Fruit fly (Drosophila melanogaster): ENCODE measurements around the gene Ddx56.

Ddx56 gene

dm6 chrX:21365421-21365820 is 22.3 kb downstream of the Ddx56 start:
- TF ChIP-seq sug (tag; optimal IDR thresholded peaks at IDR 0.05) (peak; percentile 10), zf30C (GFP tag; optimal IDR thresholded peaks at IDR 0.05) (no peak), mirr (GFP tag; optimal IDR thresholded peaks at IDR 0.05) (peak; percentile 13), CG34376 (GFP tag; optimal IDR thresholded peaks at IDR 0.05) (peak; percentile 41), slp2 (GFP tag; optimal IDR thresholded peaks at IDR 0.05) (no peak), fd3F (GFP tag; optimal IDR thresholded peaks at IDR 0.05) (no peak), CG4617 (GFP tag; optimal IDR thresholded peaks at IDR 0.05; ENCODE audit: borderline replicate concordance) (no peak), zfh2 (GFP tag; optimal IDR thresholded peaks at IDR 0.05) (no peak), exex (tag; optimal IDR thresholded peaks at IDR 0.05) (peak; percentile 74), CG10543 (GFP tag; optimal IDR thresholded peaks at IDR 0.05) (peak; percentile 11)

- TF ChIP-seq Stat92E (GFP tag; optimal IDR thresholded peaks at IDR 0.05) (no peak), H15 (GFP tag; IDR thresholded peaks at IDR 0.05) (no peak), CG2116 (GFP tag; optimal IDR thresholded peaks at IDR 0.05) (peak; percentile 27), CG11456 (GFP tag; IDR thresholded peaks at IDR 0.05) (peak; percentile 64; the same call in 1 of the 3 replicates), CG7271 (tag; optimal IDR thresholded peaks at IDR 0.05) (no peak), cwo (GFP tag; optimal IDR thresholded peaks at IDR 0.05) (no peak), CG31388 (GFP tag; optimal IDR thresholded peaks at IDR 0.05) (no peak), Mes4 (GFP tag; optimal IDR thresholded peaks at IDR 0.05) (peak; percentile 4), CG10959 (GFP tag; IDR thresholded peaks at IDR 0.05) (0 out of 2 replicates have a peak, but pooled peaks have one; percentile 11), E2f2 (GFP tag; IDR thresholded peaks at IDR 0.05) (peak; percentile 64), HHEX (GFP tag; optimal IDR thresholded peaks at IDR 0.05) (peak; percentile 34), NfI (GFP tag; optimal IDR thresholded peaks at IDR 0.05) (peak; percentile 33), HLHmδ (GFP tag; optimal IDR thresholded peaks at IDR 0.05) (no peak), CG17802 (tag; optimal IDR thresholded peaks at IDR 0.05) (no peak), onecut (GFP tag; IDR thresholded peaks at IDR 0.05) (peak; percentile 48), CG6683 (GFP tag; optimal IDR thresholded peaks at IDR 0.05) (no peak), CG12219 (GFP tag; optimal IDR thresholded peaks at IDR 0.05) (no peak), ash1 (GFP tag; optimal IDR thresholded peaks at IDR 0.05) (no peak), psq (GFP tag; optimal IDR thresholded peaks at IDR 0.05) (no peak), bbx (GFP tag; IDR thresholded peaks at IDR 0.05; ENCODE audit: partially characterized antibody) (peak; percentile 41; the same call in 1 of the 2 replicates), Dll (GFP tag; IDR thresholded peaks at IDR 0.05; ENCODE audit: partially characterized antibody) (0 out of 4 replicates have a peak, but pooled peaks have one; percentile 20), bab2 (GFP tag; optimal IDR thresholded peaks at IDR 0.05) (no peak), danr (GFP tag; IDR thresholded peaks at IDR 0.05) (no peak), ems (GFP tag; optimal IDR thresholded peaks at IDR 0.05) (no peak), chn (GFP tag; optimal IDR thresholded peaks at IDR 0.05) (no peak), bsh (GFP tag; optimal IDR thresholded peaks at IDR 0.05) (peak in 1 of 2 experiments; percentile 16), Hr39 (optimal IDR thresholded peaks at IDR 0.05) (no peak), CG8924 (tag; optimal IDR thresholded peaks at IDR 0.05) (no peak), CG3995 (GFP tag; optimal IDR thresholded peaks at IDR 0.05) (peak; percentile 3), ftz-f1 (GFP tag; optimal IDR thresholded peaks at IDR 0.05) (peak; percentile 64), Nf-YC (tag; optimal IDR thresholded peaks at IDR 0.05) (peak; percentile 21), CG9797 (GFP tag; optimal IDR thresholded peaks at IDR 0.05) (peak; percentile 87), MESR4 (GFP tag; optimal IDR thresholded peaks at IDR 0.05) (peak; percentile 71), croc (GFP tag; conservative IDR thresholded peaks at IDR 0.05) (no peak), row (GFP tag; IDR thresholded peaks at IDR 0.05) (peak; percentile 16; the same call in 1 of the 3 replicates), pita (GFP tag; optimal IDR thresholded peaks at IDR 0.05) (peak; percentile 7), CG3847 (GFP tag; IDR thresholded peaks at IDR 0.05) (peak; percentile 27; the same call in 1 of the 2 replicates), CG13775 (GFP tag; optimal IDR thresholded peaks at IDR 0.05) (peak; percentile 18), Nf-YB (GFP tag; optimal IDR thresholded peaks at IDR 0.05) (no peak)
These were observed 24.9 kb downstream of the Ddx56 start, which contains the start of the genes bbx and waw for dm6 chrX:21362878-21363277. bbx (plus strand) TSS chrX:21363028. waw (plus strand) TSS chrX:21363028.
